Worm (Caenorhabditis elegans) whole organism, midembryonic: Measurements from ENCODE around the gene fbxa-71.

ENCODE experiments used
- T22C8.4 ChIP-seq: fragments of 200-800 bp; sonication (Bioruptor generic); IDR thresholded peaks from 2 replicates; pipeline ENCODE4 v1.3.6; 2022; ENCODE audit warnings: missing genetic modification characterization, missing compliant biosample characterization
- cog-1 ChIP-seq: sonication (generic microtip); optimal IDR thresholded peaks from 2 replicates; lab custom pipeline; 2016; ENCODE audit warnings: missing genetic modification characterization, missing compliant biosample characterization
- flt-1 ChIP-seq: fragments of 200-800 bp; sonication (Bioruptor generic); IDR thresholded peaks from 2 replicates; pipeline ENCODE4 v1.3.6; 2022; ENCODE audit warnings: missing genetic modification characterization, missing compliant biosample characterization
- klf-2 ChIP-seq: fragments of 200-800 bp; sonication (Bioruptor generic); conservative IDR thresholded peaks from 2 replicates; pipeline ENCODE4 v1.3.6; 2022; ENCODE audit warnings: missing genetic modification reagents, missing genetic modification characterization, missing compliant biosample characterization
- med-1 ChIP-seq: sonication (generic microtip); optimal IDR thresholded peaks from 2 replicates; lab custom pipeline; 2017; ENCODE audit warnings: missing genetic modification characterization, mild to moderate bottlenecking, missing compliant biosample characterization, antibody characterized with exemption, missing genetic modification reagents; ENCODE audit not compliant: insufficient read depth
- ref-1 ChIP-seq: fragments of 200-800 bp; sonication (Bioruptor generic); conservative IDR thresholded peaks from 2 replicates; pipeline ENCODE4 v1.3.6; 2022; ENCODE audit warnings: missing genetic modification reagents, missing genetic modification characterization, missing compliant biosample characterization
- tab-1 ChIP-seq: fragments of 200-800 bp; sonication (Bioruptor generic); IDR thresholded peaks from 2 replicates; pipeline ENCODE4 v1.3.6; 2022; ENCODE audit warnings: missing genetic modification characterization, missing compliant biosample characterization
- ztf-23 ChIP-seq: fragments of 200-800 bp; sonication (Bioruptor generic); IDR thresholded peaks from 2 replicates; pipeline ENCODE4 v1.3.6; 2022; ENCODE audit warnings: missing genetic modification reagents, missing genetic modification characterization, missing compliant biosample characterization
- ztf-29 ChIP-seq: fragments of 200-800 bp; sonication (Bioruptor generic); IDR thresholded peaks from 2 replicates; pipeline ENCODE4 v1.3.6; 2022; ENCODE audit warnings: missing genetic modification reagents, missing genetic modification characterization, missing compliant biosample characterization

The fbxa-71 gene

ce11 chrIII:2233399-2233798, 22.2 kb upstream of the fbxa-71 start:
- TF ChIP-seq med-1 (GFP tag; lab: Kevin White, UChicago) (no peak), ztf-23 (GFP tag; lab: Robert Waterston, UW) (no peak), flt-1 (GFP tag; lab: Robert Waterston, UW) (no peak), cog-1 (tag; lab: Kevin White, UChicago) (no peak), tab-1 (GFP tag; lab: Robert Waterston, UW) (no peak), T22C8.4 (GFP tag; lab: Robert Waterston, UW) (no peak)

- TF ChIP-seq flt-1 (GFP tag; lab: Robert Waterston, UW): peak; percentile 52; the same call in 1 of the 2 replicates
- TF ChIP-seq tab-1 (GFP tag; lab: Robert Waterston, UW): no peak
Measured at ce11 chrIII:2234192-2234934, 21.3 kb upstream of the fbxa-71 start, which contains the start of gene C39B5.2. Gene C39B5.2, plus strand, starts transcription at chrIII:2234884.

ce11 chrIII:2239587-2240144, 16.0 kb upstream of the fbxa-71 start, which contains the start of gene C39B5.10:
Gene C39B5.10, minus strand, starts transcription at chrIII:2239637.
- TF ChIP-seq klf-2 (GFP tag; lab: Robert Waterston, UW) (no peak), ztf-23 (GFP tag; lab: Robert Waterston, UW) (no peak), cog-1 (tag; lab: Kevin White, UChicago) (no peak), tab-1 (GFP tag; lab: Robert Waterston, UW) (no peak), T22C8.4 (GFP tag; lab: Robert Waterston, UW) (no peak), ref-1 (no peak), med-1 (GFP tag; lab: Kevin White, UChicago) (no peak), flt-1 (GFP tag; lab: Robert Waterston, UW) (no peak), ztf-29 (no peak)

- TF ChIP-seq ztf-23 (GFP tag; lab: Robert Waterston, UW): no peak
- no peak for TF ChIP-seq klf-2 (GFP tag; lab: Robert Waterston, UW)
- TF ChIP-seq med-1 (GFP tag; lab: Kevin White, UChicago): no peak
- TF ChIP-seq ref-1: no peak
- TF ChIP-seq ztf-29: no peak
- no peak for TF ChIP-seq T22C8.4 (GFP tag; lab: Robert Waterston, UW)
- TF ChIP-seq cog-1 (tag; lab: Kevin White, UChicago): no peak
- TF ChIP-seq flt-1 (GFP tag; lab: Robert Waterston, UW): no peak
- TF ChIP-seq tab-1 (GFP tag; lab: Robert Waterston, UW): no peak
Measured at ce11 chrIII:2240471-2240870, 15.2 kb upstream of the fbxa-71 start, which contains the start of gene srz-56. Gene srz-56, plus strand, starts transcription at chrIII:2240771.

DNA sequence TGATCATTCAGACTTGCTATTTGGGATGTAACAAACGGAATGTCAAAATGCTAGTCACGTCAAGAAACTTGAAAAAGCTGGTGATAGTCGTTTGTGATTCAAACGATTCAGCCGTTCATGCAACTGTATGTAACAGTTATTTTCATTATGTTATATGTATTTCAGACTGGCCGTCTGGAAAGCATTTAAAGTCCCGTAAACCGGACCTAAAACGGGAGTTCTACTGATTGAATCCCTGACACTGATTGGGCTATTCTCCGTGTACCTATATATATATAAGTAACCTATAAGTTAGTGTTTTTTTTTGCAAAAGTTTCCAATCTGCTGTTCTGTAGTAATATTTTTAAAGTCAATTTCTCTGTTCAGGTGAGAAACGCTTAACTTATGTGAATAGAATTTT, 12.0 kb upstream of the fbxa-71 start:
- TF ChIP-seq cog-1 (tag; lab: Kevin White, UChicago): no peak
- TF ChIP-seq ref-1: no peak
- TF ChIP-seq klf-2 (GFP tag; lab: Robert Waterston, UW): no peak
- no peak for TF ChIP-seq ztf-23 (GFP tag; lab: Robert Waterston, UW)
- TF ChIP-seq tab-1 (GFP tag; lab: Robert Waterston, UW): no peak
- TF ChIP-seq T22C8.4 (GFP tag; lab: Robert Waterston, UW): no peak
- no peak for TF ChIP-seq med-1 (GFP tag; lab: Kevin White, UChicago)

- TF ChIP-seq ztf-23 (GFP tag; lab: Robert Waterston, UW) (no peak), tab-1 (GFP tag; lab: Robert Waterston, UW) (no peak), ref-1 (no peak), ztf-29 (no peak), cog-1 (tag; lab: Kevin White, UChicago) (no peak), flt-1 (GFP tag; lab: Robert Waterston, UW) (no peak), klf-2 (GFP tag; lab: Robert Waterston, UW) (no peak), T22C8.4 (GFP tag; lab: Robert Waterston, UW) (no peak), med-1 (GFP tag; lab: Kevin White, UChicago) (no peak)
Measured at ce11 chrIII:2245727-2246126, 9.9 kb upstream of the fbxa-71 start, which contains the start of gene srd-67. Gene srd-67, minus strand, starts transcription at chrIII:2245827.

- TF ChIP-seq flt-1 (GFP tag; lab: Robert Waterston, UW) (no peak), med-1 (GFP tag; lab: Kevin White, UChicago) (no peak), klf-2 (GFP tag; lab: Robert Waterston, UW) (no peak), ztf-29 (no peak), tab-1 (GFP tag; lab: Robert Waterston, UW) (no peak), ref-1 (no peak), ztf-23 (GFP tag; lab: Robert Waterston, UW) (no peak), cog-1 (tag; lab: Kevin White, UChicago) (no peak), T22C8.4 (GFP tag; lab: Robert Waterston, UW) (no peak)
Measured at ce11 chrIII:2251348-2251747, 4.3 kb upstream of the fbxa-71 start, which contains the start of gene fbxa-7. Gene fbxa-7, minus strand, starts transcription at chrIII:2251448.

DNA sequence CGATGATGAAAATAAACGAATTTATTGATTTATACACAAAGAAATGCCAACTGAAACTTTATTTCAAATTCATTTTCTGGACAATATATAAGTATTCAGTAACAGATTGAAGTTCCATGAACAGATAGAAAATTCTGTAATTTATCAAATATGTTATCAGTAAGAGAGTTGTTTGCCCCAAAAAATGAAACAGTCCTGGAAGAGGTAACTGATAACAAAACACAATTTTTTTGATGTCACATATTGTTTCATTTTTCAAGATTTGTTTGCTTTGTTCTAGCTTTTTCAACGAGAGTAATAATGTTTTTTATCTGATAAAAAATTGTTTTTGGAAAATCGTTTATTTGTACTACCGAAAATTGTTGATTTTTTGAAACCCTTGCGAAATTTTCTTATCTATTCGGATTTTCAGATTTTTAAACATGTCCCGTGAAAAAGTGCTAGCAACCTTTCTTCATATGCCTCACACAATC, 2.6 kb upstream of the fbxa-71 start, which contains the start of gene fbxa-73:
TSS of gene fbxa-73 (plus strand) at position 423 of the 473 bp plus-strand sequence.
- TF ChIP-seq ztf-29 (no peak), flt-1 (GFP tag; lab: Robert Waterston, UW) (no peak), klf-2 (GFP tag; lab: Robert Waterston, UW) (no peak), cog-1 (tag; lab: Kevin White, UChicago) (no peak), tab-1 (GFP tag; lab: Robert Waterston, UW) (no peak), ref-1 (no peak)

DNA sequence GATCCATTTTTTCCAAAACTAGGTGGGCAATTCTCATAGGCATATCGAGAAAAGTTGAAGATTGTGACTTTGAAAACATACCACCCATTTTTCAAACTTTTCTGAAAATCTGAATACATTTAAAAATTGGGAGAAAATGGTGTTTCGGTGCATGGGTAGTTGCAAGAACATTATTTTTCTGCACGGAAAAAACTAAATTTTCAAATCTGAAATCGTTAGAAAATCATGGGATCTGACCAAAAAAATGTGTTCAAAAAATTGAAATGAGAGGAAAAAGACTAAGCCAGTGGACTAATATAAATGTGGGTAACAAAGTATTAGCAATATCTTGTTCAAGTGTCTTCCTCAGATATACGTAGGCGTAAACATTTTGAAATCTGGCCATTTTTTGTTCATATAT, 3.2 kb downstream of the fbxa-71 start, which contains the start of gene fbxa-43:
TSS of gene fbxa-43 (minus strand) at position 101 of the 400 bp plus-strand sequence.
- TF ChIP-seq ref-1: no peak
- TF ChIP-seq ztf-29: no peak
- no peak for TF ChIP-seq tab-1 (GFP tag; lab: Robert Waterston, UW)
- TF ChIP-seq T22C8.4 (GFP tag; lab: Robert Waterston, UW): no peak
- TF ChIP-seq cog-1 (tag; lab: Kevin White, UChicago): no peak
- no peak for TF ChIP-seq med-1 (GFP tag; lab: Kevin White, UChicago)
- no peak for TF ChIP-seq ztf-23 (GFP tag; lab: Robert Waterston, UW)
- no peak for TF ChIP-seq klf-2 (GFP tag; lab: Robert Waterston, UW)
- TF ChIP-seq flt-1 (GFP tag; lab: Robert Waterston, UW): no peak
